Fruit fly (Drosophila melanogaster) S2 (cell line): ENCODE data around the gene Syx18.

Experiments
- CG8478 ChIP-seq: fragments of >200 bp; optimal IDR thresholded peaks from 2 replicates; lab custom pipeline; 2018
- CTCF ChIP-seq, 2 experiments: fragments of >200 bp; optimal IDR thresholded peaks; 2 replicates each; lab custom pipeline; 2018

- no peak for TF ChIP-seq CTCF (optimal IDR thresholded peaks at IDR 0.05; lab: Kevin White, UChicago)
- no peak for TF ChIP-seq CG8478 (lab: Kevin White, UChicago)
Measured at dm6 chr3R:24596881-24597280, 28.5 kb downstream of the Syx18 start.
